Worm (Caenorhabditis elegans): ENCODE data around the gene ZK994.6.

ZK994.6 gene

ce11 chrV:8533067-8533466, 25.8 kb upstream of the ZK994.6 start, which contains the start of the genes his-8 and his-7:
his-8 (minus strand) TSS chrV:8533086.
his-7 (plus strand) TSS chrV:8533379.
- TF ChIP-seq set-16 (GFP tag; IDR thresholded peaks at IDR 0.05): peak; percentile 37; the same call in 1 of the 2 replicates

ce11 chrV:8529219-8529618, 22.0 kb upstream of the ZK994.6 start, which contains the start of gene otpl-5:
otpl-5 (plus strand) TSS chrV:8529519.
- TF ChIP-seq nhr-77 (tag; optimal IDR thresholded peaks at IDR 0.05) (no peak), hlh-11 (tag; optimal IDR thresholded peaks at IDR 0.05) (no peak), lim-7 (GFP tag; IDR thresholded peaks at IDR 0.05) (no peak), nhr-28 (tag; optimal IDR thresholded peaks at IDR 0.05) (no peak), dve-1 (tag; optimal IDR thresholded peaks at IDR 0.05; ENCODE audit: insufficient read depth) (no peak), nhr-6 (tag; optimal IDR thresholded peaks at IDR 0.05) (no peak), Y75B8A.6 (GFP tag; IDR thresholded peaks at IDR 0.05) (no peak), ztf-11 (tag; optimal IDR thresholded peaks at IDR 0.05) (no peak), ZK546.5 (tag; optimal IDR thresholded peaks at IDR 0.05) (no peak), ztf-7 (tag; optimal IDR thresholded peaks at IDR 0.05) (no peak), ceh-20 (GFP tag; IDR thresholded peaks at IDR 0.05) (no peak), unc-130 (GFP tag; optimal IDR thresholded peaks at IDR 0.05) (no peak), attf-4 (tag; optimal IDR thresholded peaks at IDR 0.05) (no peak), Y48G9A.11 (GFP tag; IDR thresholded peaks at IDR 0.05) (no peak), hlh-30 (tag; optimal IDR thresholded peaks at IDR 0.05; ENCODE audit: insufficient read depth) (no peak), nhr-25 (tag; optimal IDR thresholded peaks at IDR 0.05; ENCODE audit: borderline replicate concordance, insufficient read depth) (no peak), T20F7.1 (GFP tag; optimal IDR thresholded peaks at IDR 0.05) (no peak), snpc-1.2 (GFP tag; IDR thresholded peaks at IDR 0.05) (no peak)

- TF ChIP-seq egl-43 (GFP tag; IDR thresholded peaks at IDR 0.05): no peak
- no peak for TF ChIP-seq spr-1 (tag; optimal IDR thresholded peaks at IDR 0.05)
- TF ChIP-seq dmd-6 (GFP tag; IDR thresholded peaks at IDR 0.05): 0 out of 2 replicates have a peak, but pooled peaks have one; percentile 12
Measured at ce11 chrV:8525774-8526173, 18.6 kb upstream of the ZK994.6 start, which contains the start of gene otpl-6. otpl-6 (plus strand) TSS chrV:8526074.

ce11 chrV:8520846-8521553, 13.8 kb upstream of the ZK994.6 start, which contains the start of the genes F45F2.11 and otpl-7:
F45F2.11 (minus strand) TSS chrV:8520896.
otpl-7 (plus strand) TSS chrV:8521503.
- TF ChIP-seq mep-1 (tag; optimal IDR thresholded peaks at IDR 0.05) (no peak), F49E8.2 (tag; optimal IDR thresholded peaks at IDR 0.05; ENCODE audit: borderline replicate concordance) (no peak), skn-1 (tag; optimal IDR thresholded peaks at IDR 0.05) (no peak), zip-11 (GFP tag; IDR thresholded peaks at IDR 0.05) (no peak), ceh-82 (tag; optimal IDR thresholded peaks at IDR 0.05) (no peak), R02D3.7 (tag; optimal IDR thresholded peaks at IDR 0.05) (no peak), ztf-11 (tag; optimal IDR thresholded peaks at IDR 0.05) (no peak), gei-8 (GFP tag; optimal IDR thresholded peaks at IDR 0.05) (no peak), dmd-8 (GFP tag; IDR thresholded peaks at IDR 0.05) (no peak)

- TF ChIP-seq R02D3.7 (tag; optimal IDR thresholded peaks at IDR 0.05): peak; percentile 41
- TF ChIP-seq dpl-1 (GFP tag; optimal IDR thresholded peaks at IDR 0.05): peak; percentile 26
- peak; percentile 45 for TF ChIP-seq mes-2 (tag; optimal IDR thresholded peaks at IDR 0.05; ENCODE audit: poor library complexity, severe bottlenecking)
- no peak for TF ChIP-seq nhr-11 (tag; optimal IDR thresholded peaks at IDR 0.05)
Measured at ce11 chrV:8518822-8519392, 11.7 kb upstream of the ZK994.6 start, which contains the start of gene F45F2.10. F45F2.10 (minus strand) TSS chrV:8518872.
